Fruit fly (Drosophila melanogaster): ENCODE measurements around the gene CG11696.

Gene CG11696

dm6 chrX:11550078-11550477, 23.5 kb upstream of the CG11696 start (continued):
- TF ChIP-seq Dref (GFP tag; IDR thresholded peaks at IDR 0.05) (no peak), row (GFP tag; IDR thresholded peaks at IDR 0.05) (peak; percentile 53), sd (tag; optimal IDR thresholded peaks at IDR 0.05) (no peak), CG15696 (tag; optimal IDR thresholded peaks at IDR 0.05) (no peak), CG17385 (GFP tag; optimal IDR thresholded peaks at IDR 0.05) (peak; percentile 5), Mes4 (GFP tag; optimal IDR thresholded peaks at IDR 0.05) (no peak), CG31365 (tag; optimal IDR thresholded peaks at IDR 0.05) (no peak), tll (GFP tag; optimal IDR thresholded peaks at IDR 0.05) (no peak), Nf-YC (tag; optimal IDR thresholded peaks at IDR 0.05) (no peak), al (GFP tag; IDR thresholded peaks at IDR 0.05) (no peak), Xbp1 (GFP tag; optimal IDR thresholded peaks at IDR 0.05) (no peak), CG2202 (tag; optimal IDR thresholded peaks at IDR 0.05) (no peak), CG2120 (GFP tag; optimal IDR thresholded peaks at IDR 0.05) (peak; percentile 66), CG12391 (tag; optimal IDR thresholded peaks at IDR 0.05) (peak; percentile 16), CG7372 (GFP tag; IDR thresholded peaks at IDR 0.05) (no peak), p53 (GFP tag; optimal IDR thresholded peaks at IDR 0.05) (no peak), CG9797 (GFP tag; optimal IDR thresholded peaks at IDR 0.05) (no peak), CG7357 (GFP tag; IDR thresholded peaks at IDR 0.05) (no peak), CG16863 (GFP tag; optimal IDR thresholded peaks at IDR 0.05) (no peak), CG10565 (GFP tag; optimal IDR thresholded peaks at IDR 0.05) (no peak), lmd (GFP tag; IDR thresholded peaks at IDR 0.05) (0 out of 2 replicates have a peak, but pooled peaks have one; percentile 9), Jarid2 (GFP tag; optimal IDR thresholded peaks at IDR 0.05) (no peak), CG11560 (tag; IDR thresholded peaks at IDR 0.05) (no peak), CG13424 (tag; optimal IDR thresholded peaks at IDR 0.05) (peak; percentile 7), Ravus (GFP tag; IDR thresholded peaks at IDR 0.05) (no peak), tna (GFP tag; IDR thresholded peaks at IDR 0.05; ENCODE audit: partially characterized antibody) (no peak), CG4820 (GFP tag; optimal IDR thresholded peaks at IDR 0.05) (no peak), chinmo (GFP tag; IDR thresholded peaks at IDR 0.05; ENCODE audit: partially characterized antibody) (no peak), hkb (optimal IDR thresholded peaks at IDR 0.05) (no peak), hkb (GFP tag; IDR thresholded peaks at IDR 0.05) (0 out of 2 replicates have a peak, but pooled peaks have one; percentile 29), tap (tag; optimal IDR thresholded peaks at IDR 0.05) (no peak), NK7.1 (GFP tag; optimal IDR thresholded peaks at IDR 0.05) (no peak), CG1647 (GFP tag; optimal IDR thresholded peaks at IDR 0.05) (no peak), CHES-1-like (GFP tag; optimal IDR thresholded peaks at IDR 0.05) (no peak), CG2712 (tag; optimal IDR thresholded peaks at IDR 0.05) (no peak), CG10366 (GFP tag; IDR thresholded peaks at IDR 0.05) (peak; percentile 17; the same call in 1 of the 2 replicates), Hr78 (GFP tag; optimal IDR thresholded peaks at IDR 0.05) (no peak), Camta (GFP tag; optimal IDR thresholded peaks at IDR 0.05) (no peak), chn (GFP tag; optimal IDR thresholded peaks at IDR 0.05) (no peak), CG11696 (GFP tag; IDR thresholded peaks at IDR 0.05) (peak; percentile 51; the same call in 1 of the 2 replicates), CG14710 (tag; optimal IDR thresholded peaks at IDR 0.05) (no peak), da (GFP tag; optimal IDR thresholded peaks at IDR 0.05) (no peak), mam (GFP tag; optimal IDR thresholded peaks at IDR 0.05) (peak; percentile 35), grn (GFP tag; optimal IDR thresholded peaks at IDR 0.05) (no peak), Ptx1 (GFP tag; IDR thresholded peaks at IDR 0.05) (0 out of 2 replicates have a peak, but pooled peaks have one; percentile 34), CG3407 (GFP tag; optimal IDR thresholded peaks at IDR 0.05) (no peak), CG34422 (GFP tag; IDR thresholded peaks at IDR 0.05) (no peak), CG4328 (GFP tag; optimal IDR thresholded peaks at IDR 0.05) (no peak), crol (GFP tag; IDR thresholded peaks at IDR 0.05) (no peak), her (GFP tag; optimal IDR thresholded peaks at IDR 0.05) (peak; percentile 26), CG3838 (GFP tag; optimal IDR thresholded peaks at IDR 0.05) (no peak), usp (GFP tag; optimal IDR thresholded peaks at IDR 0.05) (no peak)

All from whole organism, embryonic.